Fruit fly (Drosophila melanogaster) whole organism, embryonic: ENCODE data around the gene CG14883.

Experiments
- Atf-2 ChIP-seq: fragments of 200-800 bp; sonication (Bioruptor generic); optimal IDR thresholded peaks from 2 replicates; lab custom pipeline; 2016; ENCODE audit warnings: missing biosample characterization, missing genetic modification characterization
- BtbVII ChIP-seq: fragments of 200-800 bp; sonication (Bioruptor generic); optimal IDR thresholded peaks from 3 replicates; lab custom pipeline; 2017; ENCODE audit warnings: missing biosample characterization, mild to moderate bottlenecking, missing genetic modification characterization
- CG10959 ChIP-seq: fragments of 200-800 bp; sonication (Bioruptor generic); IDR thresholded peaks from 2 replicates; pipeline ENCODE4 v1.3.6; 2022; ENCODE audit warnings: missing biosample characterization, missing genetic modification characterization
- CG1603 ChIP-seq: fragments of 200-800 bp; sonication (Bioruptor generic); optimal IDR thresholded peaks from 2 replicates; lab custom pipeline; 2019; ENCODE audit warnings: missing biosample characterization, mild to moderate bottlenecking, missing genetic modification characterization, moderate library complexity
- CG16863 ChIP-seq: fragments of 200-800 bp; sonication (Bioruptor generic); optimal IDR thresholded peaks from 3 replicates; lab custom pipeline; 2016; ENCODE audit warnings: missing biosample characterization, missing genetic modification characterization
- CG17359 ChIP-seq: fragments of 200-800 bp; sonication (Bioruptor generic); optimal IDR thresholded peaks from 3 replicates; lab custom pipeline; 2018; ENCODE audit warnings: missing biosample characterization, mild to moderate bottlenecking, missing genetic modification characterization, moderate library complexity
- CG17802 ChIP-seq: fragments of 200-800 bp; sonication (Bioruptor generic); optimal IDR thresholded peaks from 2 replicates; lab custom pipeline; 2018; ENCODE audit warnings: missing biosample characterization, mild to moderate bottlenecking, missing genetic modification characterization, moderate library complexity
- CG18011 ChIP-seq: fragments of 200-800 bp; sonication (Bioruptor generic); optimal IDR thresholded peaks from 2 replicates; lab custom pipeline; 2017; ENCODE audit warnings: missing biosample characterization, missing genetic modification characterization, mild to moderate bottlenecking, moderate library complexity, missing genotype
- CG2116 ChIP-seq: fragments of 200-800 bp; sonication (Bioruptor generic); optimal IDR thresholded peaks from 3 replicates; lab custom pipeline; 2018; ENCODE audit warnings: missing biosample characterization, mild to moderate bottlenecking, missing genetic modification characterization
- CG2120 ChIP-seq: fragments of 200-800 bp; sonication (Bioruptor generic); optimal IDR thresholded peaks from 3 replicates; lab custom pipeline; 2016; ENCODE audit warnings: missing biosample characterization, missing genetic modification characterization
- CG30403 ChIP-seq: fragments of 200-800 bp; sonication (Bioruptor generic); optimal IDR thresholded peaks from 3 replicates; lab custom pipeline; 2016; ENCODE audit warnings: missing biosample characterization, missing genetic modification characterization
- CG32767 ChIP-seq: fragments of 200-800 bp; sonication (Bioruptor generic); IDR thresholded peaks from 2 replicates; pipeline ENCODE4 v1.3.6; 2022; ENCODE audit warnings: missing biosample characterization, missing genetic modification characterization
- CG3838 ChIP-seq: fragments of 200-800 bp; sonication (Bioruptor generic); optimal IDR thresholded peaks from 3 replicates; lab custom pipeline; 2016; ENCODE audit warnings: missing biosample characterization, missing genetic modification characterization
- CG3847 ChIP-seq: fragments of 200-800 bp; sonication (Bioruptor generic); IDR thresholded peaks from 2 replicates; pipeline ENCODE4 v1.3.6; 2022; ENCODE audit warnings: missing biosample characterization, missing genetic modification characterization
- CG4730 ChIP-seq: fragments of 200-800 bp; sonication (Bioruptor generic); IDR thresholded peaks from 2 replicates; pipeline ENCODE4 v1.3.6; 2022; ENCODE audit warnings: missing biosample characterization, missing genetic modification characterization
- CG7963 ChIP-seq: fragments of 200-800 bp; sonication (Bioruptor generic); IDR thresholded peaks from 3 replicates; pipeline ENCODE4 v1.3.6; 2022; ENCODE audit warnings: missing biosample characterization, missing genetic modification characterization; ENCODE audit not compliant: partially characterized antibody
- CG8388 ChIP-seq: fragments of 200-800 bp; sonication (Bioruptor generic); optimal IDR thresholded peaks from 2 replicates; lab custom pipeline; 2019; ENCODE audit warnings: missing biosample characterization, mild to moderate bottlenecking, missing genetic modification characterization, moderate library complexity
- CG9215 ChIP-seq: fragments of 200-800 bp; sonication (Bioruptor generic); IDR thresholded peaks from 2 replicates; pipeline ENCODE4 v1.3.6; 2022; ENCODE audit warnings: missing biosample characterization, missing genetic modification characterization
- CG9797 ChIP-seq: fragments of 200-800 bp; sonication (Bioruptor generic); optimal IDR thresholded peaks from 3 replicates; lab custom pipeline; 2018; ENCODE audit warnings: missing biosample characterization, mild to moderate bottlenecking, missing genetic modification characterization
- CG9932 ChIP-seq: fragments of 200-800 bp; sonication (Bioruptor generic); IDR thresholded peaks from 2 replicates; pipeline ENCODE4 v1.3.6; 2022; ENCODE audit warnings: missing biosample characterization, missing genetic modification characterization
- D ChIP-seq, 2 experiments: fragments of 200-800 bp in 1 of 2; fragments of >200 bp in 1 of 2; sonication (Bioruptor generic) in 1 of 2; optimal IDR thresholded peaks; 2 replicates in 1 of 2; 3 replicates in 1 of 2; lab custom pipeline; 2017; ENCODE audit warnings: mild to moderate bottlenecking in 1 of 2, missing biosample characterization in 1 of 2, missing genetic modification characterization in 1 of 2, missing genetic modification reagents in 1 of 2
- Doc3 ChIP-seq: fragments of 200-800 bp; sonication (Bioruptor generic); IDR thresholded peaks from 3 replicates; pipeline ENCODE4 v1.3.6; 2022; ENCODE audit warnings: missing biosample characterization, missing genetic modification characterization; ENCODE audit not compliant: partially characterized antibody
- H2.0 ChIP-seq: fragments of 200-800 bp; sonication (Bioruptor generic); IDR thresholded peaks from 2 replicates; pipeline ENCODE4 v1.3.6; 2022; ENCODE audit warnings: missing biosample characterization, missing genetic modification characterization
- HLH54F ChIP-seq: fragments of 200-800 bp; sonication (Bioruptor generic); optimal IDR thresholded peaks from 3 replicates; lab custom pipeline; 2016; ENCODE audit warnings: missing biosample characterization, missing genetic modification characterization
- Med ChIP-seq: fragments of 200-800 bp; sonication (Bioruptor generic); peaks from one replicate; lab custom pipeline; 2016; ENCODE audit warnings: missing biosample characterization, missing genetic modification characterization, mild to moderate bottlenecking, inconsistent platforms, moderate library complexity
- Myb ChIP-seq: fragments of 200-800 bp; sonication (Bioruptor generic); optimal IDR thresholded peaks from 2 replicates; lab custom pipeline; 2016; ENCODE audit warnings: missing biosample characterization, missing genetic modification characterization
- NC2β ChIP-seq: fragments of 200-800 bp; sonication (Bioruptor generic); optimal IDR thresholded peaks from 2 replicates; lab custom pipeline; 2016; ENCODE audit warnings: missing biosample characterization, missing genetic modification characterization
- PHDP ChIP-seq: fragments of 200-800 bp; sonication (Bioruptor generic); optimal IDR thresholded peaks from 3 replicates; lab custom pipeline; 2018; ENCODE audit warnings: missing biosample characterization, mild to moderate bottlenecking, missing genetic modification characterization, moderate library complexity
- Pdp1 ChIP-seq, 2 experiments: fragments of 200-800 bp; sonication (Bioruptor generic); optimal IDR thresholded peaks; 3 replicates each; lab custom pipeline; 2016; ENCODE audit warnings: missing biosample characterization in 2 of 2, missing genetic modification characterization in 2 of 2, mild to moderate bottlenecking in 1 of 2, moderate library complexity in 1 of 2
- Ravus ChIP-seq: fragments of 200-800 bp; sonication (Bioruptor generic); IDR thresholded peaks from 2 replicates; pipeline ENCODE4 v1.3.6; 2022; ENCODE audit warnings: missing biosample characterization, missing genetic modification characterization
- Side ChIP-seq: fragments of 200-800 bp; sonication (Bioruptor generic); optimal IDR thresholded peaks from 2 replicates; lab custom pipeline; 2016; ENCODE audit warnings: missing biosample characterization, missing genetic modification characterization
- Sin3A ChIP-seq: fragments of >200 bp; optimal IDR thresholded peaks from 2 replicates; lab custom pipeline; 2018
- Trl ChIP-seq, 3 experiments: fragments of >200 bp in 2 of 3; fragments of 200-800 bp in 1 of 3; sonication (Bioruptor generic) in 1 of 3; optimal IDR thresholded peaks; 2 replicates in 1 of 3; 3 replicates in 2 of 3; lab custom pipeline; 2016 to 2017; ENCODE audit warnings: missing biosample characterization in 1 of 3, missing genetic modification characterization in 1 of 3
- Usf ChIP-seq: fragments of 200-800 bp; sonication (Bioruptor generic); optimal IDR thresholded peaks from 2 replicates; lab custom pipeline; 2017; ENCODE audit warnings: missing genotype, missing biosample characterization, missing genetic modification characterization
- ato ChIP-seq: fragments of 200-800 bp; sonication (Bioruptor generic); IDR thresholded peaks from 2 replicates; pipeline ENCODE4 v1.3.6; 2022; ENCODE audit warnings: missing biosample characterization, missing genetic modification characterization; ENCODE audit not compliant: partially characterized antibody
- chinmo ChIP-seq: fragments of 200-800 bp; sonication (Bioruptor generic); IDR thresholded peaks from 4 replicates; pipeline ENCODE4 v1.3.6; 2022; ENCODE audit warnings: missing biosample characterization, missing genetic modification characterization; ENCODE audit not compliant: partially characterized antibody
- danr ChIP-seq: fragments of 200-800 bp; sonication (Bioruptor generic); IDR thresholded peaks from 2 replicates; pipeline ENCODE4 v1.3.6; 2022; ENCODE audit warnings: missing biosample characterization, missing genetic modification characterization
- ems ChIP-seq: fragments of 200-800 bp; sonication (Bioruptor generic); optimal IDR thresholded peaks from 3 replicates; lab custom pipeline; 2016; ENCODE audit warnings: missing biosample characterization, missing genetic modification characterization
- eve ChIP-seq, 2 experiments: fragments of >200 bp; optimal IDR thresholded peaks; 2 replicates each; lab custom pipeline; 2017; ENCODE audit warnings: missing biosample characterization in 2 of 2, missing genetic modification characterization in 2 of 2
- fd64A ChIP-seq: fragments of 200-800 bp; sonication (Bioruptor generic); optimal IDR thresholded peaks from 3 replicates; lab custom pipeline; 2018; ENCODE audit warnings: missing biosample characterization, mild to moderate bottlenecking, missing genetic modification characterization
- gce ChIP-seq: fragments of 200-800 bp; sonication (Bioruptor generic); IDR thresholded peaks from 3 replicates; pipeline ENCODE4 v1.3.6; 2022; ENCODE audit warnings: missing biosample characterization, missing genetic modification characterization
- knrl ChIP-seq: fragments of 200-800 bp; sonication (Bioruptor generic); IDR thresholded peaks from 3 replicates; pipeline ENCODE4 v1.3.6; 2022; ENCODE audit warnings: missing biosample characterization, missing genetic modification characterization; ENCODE audit not compliant: partially characterized antibody
- mirr ChIP-seq: fragments of 200-800 bp; sonication (Bioruptor generic); optimal IDR thresholded peaks from 3 replicates; lab custom pipeline; 2018; ENCODE audit warnings: missing biosample characterization, mild to moderate bottlenecking, missing genetic modification characterization
- p53 ChIP-seq: fragments of 200-800 bp; sonication (Bioruptor generic); optimal IDR thresholded peaks from 2 replicates; lab custom pipeline; 2016; ENCODE audit warnings: missing biosample characterization, missing genetic modification characterization
- pum ChIP-seq: fragments of 200-800 bp; sonication (Bioruptor generic); optimal IDR thresholded peaks from 2 replicates; lab custom pipeline; 2016; ENCODE audit warnings: missing biosample characterization, missing genetic modification characterization
- sd ChIP-seq: fragments of 200-800 bp; sonication (Bioruptor generic); optimal IDR thresholded peaks from 3 replicates; lab custom pipeline; 2018; ENCODE audit warnings: missing biosample characterization, mild to moderate bottlenecking, missing genetic modification characterization, moderate library complexity
- sqz ChIP-seq: fragments of 200-800 bp; sonication (Bioruptor generic); optimal IDR thresholded peaks from 3 replicates; lab custom pipeline; 2018; ENCODE audit warnings: missing biosample characterization, mild to moderate bottlenecking, missing genetic modification characterization
- tx ChIP-seq: fragments of 200-800 bp; sonication (Bioruptor generic); optimal IDR thresholded peaks from 2 replicates; lab custom pipeline; 2016; ENCODE audit warnings: missing biosample characterization, missing genetic modification characterization
- vvl ChIP-seq: fragments of 200-800 bp; sonication (Bioruptor generic); IDR thresholded peaks from 2 replicates; pipeline ENCODE4 v1.3.6; 2022; ENCODE audit warnings: missing biosample characterization, missing genetic modification characterization

The CG14883 gene

DNA sequence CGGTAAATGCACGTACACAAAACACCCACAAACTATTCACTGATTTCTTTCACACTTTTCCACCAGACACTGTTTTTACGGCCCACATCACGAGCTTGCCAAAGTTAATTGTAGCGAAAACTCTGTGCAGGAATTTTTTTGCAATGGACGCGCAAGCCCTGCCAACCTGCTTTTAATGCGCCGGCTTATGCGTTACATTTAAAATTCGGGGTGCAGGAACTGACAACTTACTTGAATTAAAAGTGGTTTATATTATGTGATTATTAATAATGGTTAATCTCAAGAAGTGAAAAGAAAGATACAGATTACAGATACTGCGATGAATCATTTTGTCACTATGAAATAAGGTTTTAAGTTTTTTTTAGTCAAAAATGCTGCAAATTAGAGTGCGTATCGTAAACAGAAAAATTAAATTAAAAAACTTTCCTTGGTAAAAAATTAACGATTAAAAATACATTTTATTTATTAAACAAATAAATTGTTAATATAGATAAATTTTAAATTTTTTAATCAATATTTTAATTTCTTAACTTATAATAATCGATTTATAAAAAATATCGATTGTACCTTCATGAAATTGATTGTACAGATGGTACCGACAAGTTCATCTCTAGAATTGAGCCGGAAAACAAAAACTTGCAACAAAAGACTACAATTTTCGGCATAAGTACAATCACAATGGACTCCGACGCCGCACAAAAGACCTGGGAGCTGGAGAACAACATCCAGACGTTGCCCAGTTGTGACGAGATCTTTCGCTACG lies 13.8 kb downstream of the CG14883 start, which contains the start of the genes CG42232 and CSN5 (continued):
- TF ChIP-seq pum (GFP tag; lab: Kevin White, UChicago): peak; percentile 52
- TF ChIP-seq CG18011: no peak
- peak; percentile 96 for TF ChIP-seq Myb
- TF ChIP-seq Ravus: no peak
- TF ChIP-seq sd (tag; lab: Kevin White, UChicago): no peak
- no peak for TF ChIP-seq ato (GFP tag; lab: Robert Waterston, UW)
- TF ChIP-seq CG9932 (GFP tag; lab: Robert Waterston, UW): peak; percentile 68
- TF ChIP-seq Atf-2 (GFP tag; lab: Kevin White, UChicago): peak; percentile 22
- no peak for TF ChIP-seq PHDP (tag; lab: Kevin White, UChicago)
- TF ChIP-seq CG10959 (GFP tag; lab: Robert Waterston, UW): no peak
- TF ChIP-seq knrl (GFP tag; lab: Robert Waterston, UW): no peak
- peak; percentile 13 for TF ChIP-seq Usf (GFP tag; lab: Kevin White, UChicago)
- TF ChIP-seq danr (GFP tag; lab: Robert Waterston, UW): no peak
- TF ChIP-seq H2.0 (GFP tag; lab: Robert Waterston, UW): peak; percentile 35; the same call in 1 of the 2 replicates
- TF ChIP-seq CG32767 (GFP tag; lab: Robert Waterston, UW): peak; percentile 36; the same call in 1 of the 2 replicates
- TF ChIP-seq Trl (optimal IDR thresholded peaks at IDR 0.05; lab: Kevin White, UChicago): no peak
- peak; percentile 40 for TF ChIP-seq Trl (GFP tag; optimal IDR thresholded peaks at IDR 0.05; lab: Kevin White, UChicago)
- peak; percentile 6 for TF ChIP-seq tx (GFP tag; lab: Kevin White, UChicago)
- TF ChIP-seq CG3838 (GFP tag; lab: Kevin White, UChicago): no peak
- TF ChIP-seq Doc3 (GFP tag; lab: Robert Waterston, UW): no peak
- TF ChIP-seq BtbVII (GFP tag; lab: Kevin White, UChicago): no peak
- TF ChIP-seq Sin3A (lab: Kevin White, UChicago): peak; percentile 18
- no peak for TF ChIP-seq CG8388 (GFP tag; lab: Kevin White, UChicago)
- TF ChIP-seq chinmo (GFP tag; lab: Robert Waterston, UW): no peak
- peak; percentile 67 for TF ChIP-seq CG2116 (GFP tag; lab: Kevin White, UChicago)
- peak; percentile 14 for TF ChIP-seq CG9797 (GFP tag; lab: Kevin White, UChicago)
- TF ChIP-seq CG17802 (tag; lab: Kevin White, UChicago): peak; percentile 6
- peak; percentile 42 for TF ChIP-seq Side (GFP tag; lab: Kevin White, UChicago)
- no peak for TF ChIP-seq CG2120 (GFP tag; lab: Kevin White, UChicago)
- peak; percentile 71 for TF ChIP-seq vvl (GFP tag; lab: Robert Waterston, UW)
- TF ChIP-seq eve (GFP tag; optimal IDR thresholded peaks at IDR 0.05; lab: Kevin White, UChicago): no peak
- no peak for TF ChIP-seq D (optimal IDR thresholded peaks at IDR 0.05; lab: Kevin White, UChicago)
- TF ChIP-seq D (GFP tag; optimal IDR thresholded peaks at IDR 0.05; lab: Kevin White, UChicago): no peak
- TF ChIP-seq CG4730 (GFP tag; lab: Robert Waterston, UW): 0 out of 2 replicates have a peak, but pooled peaks have one; percentile 21
- no peak for TF ChIP-seq sqz (GFP tag; lab: Kevin White, UChicago)
- no peak for TF ChIP-seq CG7963 (GFP tag; lab: Robert Waterston, UW)
- TF ChIP-seq Med (GFP tag; lab: Kevin White, UChicago): no peak
- peak in 1 of 2 experiments; percentile 36 for TF ChIP-seq Pdp1 (GFP tag; optimal IDR thresholded peaks at IDR 0.05; lab: Kevin White, UChicago)
- peak; percentile 69 for TF ChIP-seq CG3847 (GFP tag; lab: Robert Waterston, UW)
- TF ChIP-seq p53 (GFP tag; lab: Kevin White, UChicago): peak; percentile 49
- TF ChIP-seq CG16863 (GFP tag; lab: Kevin White, UChicago): peak; percentile 39
- TF ChIP-seq gce (GFP tag; lab: Robert Waterston, UW): no peak
- no peak for TF ChIP-seq mirr (GFP tag; lab: Kevin White, UChicago)
- peak; percentile 54 for TF ChIP-seq HLH54F (GFP tag; lab: Kevin White, UChicago)
- no peak for TF ChIP-seq fd64A (GFP tag; lab: Kevin White, UChicago)
- TF ChIP-seq NC2β (GFP tag; lab: Kevin White, UChicago): peak; percentile 40
- TF ChIP-seq ems (GFP tag; lab: Kevin White, UChicago): peak; percentile 44
- no peak for TF ChIP-seq CG9215
- no peak for TF ChIP-seq CG17359 (tag; lab: Kevin White, UChicago)
- no peak for TF ChIP-seq CG1603
- TF ChIP-seq CG30403: peak; percentile 77
